Fruit fly (Drosophila melanogaster) whole organism, embryonic: ENCODE results near the gene CG17549.
A peak's percentile ranks its signal among the peaks of the same experiment; 100 is the strongest.

Source experiments
- Bgb ChIP-seq: fragments of 200-800 bp; sonication (Bioruptor generic); IDR thresholded peaks from 2 replicates; pipeline ENCODE4 v1.3.6; 2022; ENCODE audit warnings: missing biosample characterization, missing genetic modification characterization; ENCODE audit not compliant: partially characterized antibody
- CG1024 ChIP-seq: fragments of 200-800 bp; sonication (Bioruptor generic); IDR thresholded peaks from 2 replicates; pipeline ENCODE4 v1.3.6; 2022; ENCODE audit warnings: missing biosample characterization, missing genetic modification characterization
- CG10366 ChIP-seq: fragments of 200-800 bp; sonication (Bioruptor generic); IDR thresholded peaks from 2 replicates; pipeline ENCODE4 v1.3.6; 2022; ENCODE audit warnings: missing biosample characterization, missing genetic modification characterization
- CG11085 ChIP-seq: fragments of 200-800 bp; sonication (Bioruptor generic); IDR thresholded peaks from 2 replicates; pipeline ENCODE4 v1.3.6; 2022; ENCODE audit warnings: missing biosample characterization, missing genetic modification characterization
- CG11398 ChIP-seq: fragments of 200-800 bp; sonication (Bioruptor generic); optimal IDR thresholded peaks from 2 replicates; lab custom pipeline; 2016; ENCODE audit warnings: missing biosample characterization, missing genetic modification characterization
- CG11456 ChIP-seq: fragments of 200-800 bp; sonication (Bioruptor generic); IDR thresholded peaks from 3 replicates; pipeline ENCODE4 v1.3.6; 2022; ENCODE audit warnings: missing biosample characterization, missing genetic modification characterization
- CG11560 ChIP-seq: fragments of 200-800 bp; sonication (Bioruptor generic); IDR thresholded peaks from 3 replicates; pipeline ENCODE4 v1.3.6; 2022; ENCODE audit warnings: missing biosample characterization, missing genetic modification characterization
- CG11723 ChIP-seq: fragments of 200-800 bp; sonication (Bioruptor generic); optimal IDR thresholded peaks from 2 replicates; lab custom pipeline; 2017; ENCODE audit warnings: missing biosample characterization, mild to moderate bottlenecking, missing genetic modification characterization
- CG12104 ChIP-seq: fragments of 200-800 bp; sonication (Bioruptor generic); optimal IDR thresholded peaks from 3 replicates; lab custom pipeline; 2016; ENCODE audit warnings: missing biosample characterization, missing genetic modification characterization
- CG13287 ChIP-seq: fragments of 200-800 bp; sonication (Bioruptor generic); IDR thresholded peaks from 2 replicates; pipeline ENCODE4 v1.3.6; 2022; ENCODE audit warnings: missing biosample characterization, missing genetic modification characterization; ENCODE audit not compliant: partially characterized antibody
- CG13775 ChIP-seq: fragments of 200-800 bp; sonication (Bioruptor generic); optimal IDR thresholded peaks from 3 replicates; lab custom pipeline; 2017; ENCODE audit warnings: missing biosample characterization, mild to moderate bottlenecking, missing genetic modification characterization
- CG14441 ChIP-seq: fragments of 200-800 bp; sonication (Bioruptor generic); IDR thresholded peaks from 2 replicates; pipeline ENCODE4 v1.3.6; 2022; ENCODE audit warnings: missing biosample characterization, missing genetic modification characterization
- CG14667 ChIP-seq: fragments of 200-800 bp; sonication (Bioruptor generic); IDR thresholded peaks from 2 replicates; pipeline ENCODE4 v1.3.6; 2022; ENCODE audit warnings: missing biosample characterization, missing genetic modification characterization
- CG15073 ChIP-seq: fragments of 200-800 bp; sonication (Bioruptor generic); optimal IDR thresholded peaks from 2 replicates; lab custom pipeline; 2016; ENCODE audit warnings: missing biosample characterization, missing genetic modification characterization
- CG15479 ChIP-seq: fragments of 200-800 bp; sonication (Bioruptor generic); optimal IDR thresholded peaks from 3 replicates; lab custom pipeline; 2019; ENCODE audit warnings: missing biosample characterization, mild to moderate bottlenecking, missing genetic modification characterization, moderate library complexity
- CG1602 ChIP-seq: fragments of 200-800 bp; sonication (Bioruptor generic); optimal IDR thresholded peaks from 3 replicates; lab custom pipeline; 2016; ENCODE audit warnings: missing biosample characterization, missing genetic modification characterization
- CG2712 ChIP-seq: fragments of 200-800 bp; optimal IDR thresholded peaks from 3 replicates; lab custom pipeline; 2019; ENCODE audit warnings: missing biosample characterization, mild to moderate bottlenecking, missing genetic modification characterization, moderate library complexity
- CG2875 ChIP-seq: fragments of 200-800 bp; sonication (Bioruptor generic); optimal IDR thresholded peaks from 2 replicates; lab custom pipeline; 2017; ENCODE audit warnings: missing biosample characterization, mild to moderate bottlenecking, missing genetic modification characterization, missing genetic modification reagents
- CG30403 ChIP-seq: fragments of 200-800 bp; sonication (Bioruptor generic); optimal IDR thresholded peaks from 3 replicates; lab custom pipeline; 2016; ENCODE audit warnings: missing biosample characterization, missing genetic modification characterization
- CG31224 ChIP-seq: fragments of 200-800 bp; sonication (Bioruptor generic); IDR thresholded peaks from 2 replicates; pipeline ENCODE4 v1.3.6; 2022; ENCODE audit warnings: missing biosample characterization, missing genetic modification characterization
- CG33557 ChIP-seq: fragments of 200-800 bp; sonication (Bioruptor generic); optimal IDR thresholded peaks from 2 replicates; lab custom pipeline; 2019; ENCODE audit warnings: missing biosample characterization, mild to moderate bottlenecking, missing genetic modification characterization, moderate library complexity
- CG3726 ChIP-seq: fragments of 200-800 bp; sonication (Bioruptor generic); IDR thresholded peaks from 3 replicates; pipeline ENCODE4, ENCODE4 v1.3.6; 2022; ENCODE audit warnings: missing biosample characterization, missing genetic modification characterization
- CG4707 ChIP-seq: fragments of 200-800 bp; sonication (Bioruptor generic); optimal IDR thresholded peaks from 2 replicates; lab custom pipeline; 2018; ENCODE audit warnings: missing biosample characterization, mild to moderate bottlenecking, missing genetic modification characterization, moderate library complexity
- CG6689 ChIP-seq: fragments of 200-800 bp; sonication (Bioruptor generic); IDR thresholded peaks from 2 replicates; pipeline ENCODE4 v1.3.6; 2022; ENCODE audit warnings: missing biosample characterization, missing genetic modification characterization
- CG8478 ChIP-seq: fragments of >200 bp; optimal IDR thresholded peaks from 2 replicates; lab custom pipeline; 2018
- CG9215 ChIP-seq: fragments of 200-800 bp; sonication (Bioruptor generic); IDR thresholded peaks from 2 replicates; pipeline ENCODE4 v1.3.6; 2022; ENCODE audit warnings: missing biosample characterization, missing genetic modification characterization
- CTCF ChIP-seq: fragments of 200-800 bp; sonication (Bioruptor generic); optimal IDR thresholded peaks from 2 replicates; lab custom pipeline; 2017; ENCODE audit warnings: missing biosample characterization, mild to moderate bottlenecking, missing genetic modification characterization, moderate library complexity
- CkIIα-i1 ChIP-seq: fragments of 200-800 bp; sonication (Bioruptor generic); IDR thresholded peaks from 2 replicates; pipeline ENCODE4 v1.3.6; 2022; ENCODE audit warnings: missing biosample characterization, missing genetic modification characterization
- Dip2 ChIP-seq: fragments of 200-800 bp; sonication (Bioruptor generic); IDR thresholded peaks from 2 replicates; pipeline ENCODE4 v1.3.6; 2022; ENCODE audit warnings: missing biosample characterization, missing genetic modification characterization
- Hsf ChIP-seq: fragments of 200-800 bp; sonication (Bioruptor generic); optimal IDR thresholded peaks from 3 replicates; lab custom pipeline; 2016; ENCODE audit warnings: missing biosample characterization, missing genetic modification characterization
- Rx ChIP-seq: fragments of 200-800 bp; sonication (Bioruptor generic); IDR thresholded peaks from 2 replicates; pipeline ENCODE4 v1.3.6; 2022; ENCODE audit warnings: missing biosample characterization, missing genetic modification characterization
- al ChIP-seq: fragments of 200-800 bp; sonication (Bioruptor generic); IDR thresholded peaks from 2 replicates; pipeline ENCODE4 v1.3.6; 2022; ENCODE audit warnings: missing biosample characterization, missing genetic modification characterization
- br ChIP-seq: fragments of >200 bp; optimal IDR thresholded peaks from 2 replicates; lab custom pipeline; 2017
- caup ChIP-seq: fragments of 200-800 bp; sonication (Bioruptor generic); optimal IDR thresholded peaks from 3 replicates; lab custom pipeline; 2017; ENCODE audit warnings: missing biosample characterization, mild to moderate bottlenecking, missing genetic modification characterization, moderate library complexity; ENCODE audit not compliant: severe bottlenecking
- chm ChIP-seq: fragments of 200-800 bp; sonication (Bioruptor generic); IDR thresholded peaks from 2 replicates; pipeline ENCODE4 v1.3.6; 2022; ENCODE audit warnings: missing biosample characterization, missing genetic modification characterization
- ci ChIP-seq: fragments of 200-800 bp; sonication (Bioruptor generic); IDR thresholded peaks from 3 replicates; pipeline ENCODE4 v1.3.6; 2022; ENCODE audit warnings: missing biosample characterization, missing genetic modification characterization
- crc ChIP-seq: fragments of 200-800 bp; sonication (Bioruptor generic); optimal IDR thresholded peaks from 2 replicates; lab custom pipeline; 2016; ENCODE audit warnings: missing biosample characterization, missing genetic modification characterization
- croc ChIP-seq: fragments of 200-800 bp; sonication (Bioruptor generic); conservative IDR thresholded peaks from 3 replicates; pipeline ENCODE4 v1.3.6; 2022; ENCODE audit warnings: missing biosample characterization, missing genetic modification characterization
- cwo ChIP-seq: fragments of 200-800 bp; sonication (Bioruptor generic); optimal IDR thresholded peaks from 3 replicates; lab custom pipeline; 2017; ENCODE audit warnings: missing biosample characterization, missing genetic modification characterization, mild to moderate bottlenecking, moderate library complexity, missing genetic modification reagents
- dmrt11E ChIP-seq: fragments of 200-800 bp; sonication (Bioruptor generic); optimal IDR thresholded peaks from 3 replicates; lab custom pipeline; 2018; ENCODE audit warnings: missing biosample characterization, mild to moderate bottlenecking, missing genetic modification characterization, moderate library complexity
- gem ChIP-seq: fragments of 200-800 bp; sonication (Bioruptor generic); optimal IDR thresholded peaks from 2 replicates; lab custom pipeline; 2019; ENCODE audit warnings: missing biosample characterization, mild to moderate bottlenecking, missing genetic modification characterization, moderate library complexity
- grau ChIP-seq: fragments of 200-800 bp; optimal IDR thresholded peaks from 3 replicates; lab custom pipeline; 2019; ENCODE audit warnings: missing biosample characterization, mild to moderate bottlenecking, missing genetic modification characterization, moderate library complexity
- her ChIP-seq: fragments of 200-800 bp; sonication (Bioruptor generic); optimal IDR thresholded peaks from 2 replicates; lab custom pipeline; 2016; ENCODE audit warnings: missing biosample characterization, missing genetic modification characterization
- inv ChIP-seq: fragments of 200-800 bp; sonication (Bioruptor generic); IDR thresholded peaks from 2 replicates; pipeline ENCODE4 v1.3.6; 2022; ENCODE audit warnings: missing biosample characterization, missing genetic modification characterization; ENCODE audit not compliant: partially characterized antibody
- jumu ChIP-seq: fragments of 200-800 bp; sonication (Bioruptor generic); optimal IDR thresholded peaks from 3 replicates; lab custom pipeline; 2016; ENCODE audit warnings: missing biosample characterization, missing genetic modification characterization
- nerfin-1 ChIP-seq: fragments of 200-800 bp; sonication (Bioruptor generic); optimal IDR thresholded peaks from 3 replicates; lab custom pipeline; 2019; ENCODE audit warnings: missing biosample characterization, mild to moderate bottlenecking, missing genetic modification characterization, moderate library complexity
- onecut ChIP-seq: fragments of 200-800 bp; sonication (Bioruptor generic); IDR thresholded peaks from 2 replicates; pipeline ENCODE4 v1.3.6; 2022; ENCODE audit warnings: missing biosample characterization, missing genetic modification characterization
- pb ChIP-seq: fragments of 200-800 bp; sonication (Bioruptor generic); optimal IDR thresholded peaks from 3 replicates; lab custom pipeline; 2016; ENCODE audit warnings: missing biosample characterization, missing genetic modification characterization
- phol ChIP-seq: fragments of 200-800 bp; sonication (Bioruptor generic); optimal IDR thresholded peaks from 3 replicates; lab custom pipeline; 2018; ENCODE audit warnings: missing biosample characterization, mild to moderate bottlenecking, missing genetic modification characterization, moderate library complexity
- sens-2 ChIP-seq: fragments of 200-800 bp; sonication (Bioruptor generic); IDR thresholded peaks from 2 replicates; pipeline ENCODE4 v1.3.6; 2022; ENCODE audit warnings: missing biosample characterization, missing genetic modification characterization
- sqz ChIP-seq: fragments of 200-800 bp; sonication (Bioruptor generic); optimal IDR thresholded peaks from 3 replicates; lab custom pipeline; 2018; ENCODE audit warnings: missing biosample characterization, mild to moderate bottlenecking, missing genetic modification characterization
- tio ChIP-seq: fragments of 200-800 bp; sonication (Bioruptor generic); optimal IDR thresholded peaks from 2 replicates; lab custom pipeline; 2017; ENCODE audit warnings: missing biosample characterization, missing genetic modification characterization, inconsistent platforms
- vfl ChIP-seq: fragments of 200-800 bp; sonication (Bioruptor generic); optimal IDR thresholded peaks from 2 replicates; lab custom pipeline; 2016; ENCODE audit warnings: missing biosample characterization, missing genetic modification characterization
- vnd ChIP-seq: fragments of 200-800 bp; sonication (Bioruptor generic); IDR thresholded peaks from 3 replicates; pipeline ENCODE4 v1.3.6; 2022; ENCODE audit warnings: missing biosample characterization, missing genetic modification characterization; ENCODE audit not compliant: partially characterized antibody

The CG17549 gene

dm6 chr2L:19433292-19433691 lies 43.4 kb upstream of the CG17549 start (continued):
- TF ChIP-seq grau (tag; lab: Kevin White, UChicago) (peak; percentile 63), CG6689 (GFP tag; lab: Robert Waterston, UW) (no peak), dmrt11E (tag; lab: Kevin White, UChicago) (peak; percentile 16), sens-2 (no peak), pb (no peak), CG15479 (no peak), CG1602 (GFP tag; lab: Kevin White, UChicago) (no peak), CG8478 (lab: Kevin White, UChicago) (no peak), CG14441 (GFP tag; lab: Robert Waterston, UW) (no peak), cwo (peak; percentile 17), CG13775 (GFP tag; lab: Kevin White, UChicago) (no peak), CG15073 (GFP tag; lab: Kevin White, UChicago) (no peak), CG4707 (peak; percentile 46), br (lab: Kevin White, UChicago) (no peak), CG2712 (tag; lab: Kevin White, UChicago) (peak; percentile 39), vnd (GFP tag; lab: Robert Waterston, UW) (no peak), Hsf (GFP tag; lab: Kevin White, UChicago) (no peak), CG13287 (GFP tag; lab: Robert Waterston, UW) (no peak), vfl (GFP tag; lab: Kevin White, UChicago) (no peak), CG9215 (no peak), ci (GFP tag; lab: Robert Waterston, UW) (no peak), CG2875 (GFP tag; lab: Kevin White, UChicago) (no peak), CG11723 (GFP tag; lab: Kevin White, UChicago) (no peak), croc (GFP tag; lab: Robert Waterston, UW) (no peak), CG14667 (GFP tag; lab: Robert Waterston, UW) (no peak), sqz (GFP tag; lab: Kevin White, UChicago) (no peak), onecut (GFP tag; lab: Robert Waterston, UW) (no peak), tio (GFP tag; lab: Kevin White, UChicago) (no peak), CG11560 (no peak), CG10366 (no peak), CTCF (no peak), gem (tag; lab: Kevin White, UChicago) (peak; percentile 53), nerfin-1 (tag; lab: Kevin White, UChicago) (peak; percentile 25), chm (GFP tag; lab: Robert Waterston, UW) (no peak), CG11398 (GFP tag; lab: Kevin White, UChicago) (no peak), Dip2 (GFP tag; lab: Robert Waterston, UW) (no peak), caup (GFP tag; lab: Kevin White, UChicago) (peak; percentile 11), CG33557 (GFP tag; lab: Kevin White, UChicago) (no peak), CG31224 (no peak), al (GFP tag; lab: Robert Waterston, UW) (no peak), CG11456 (GFP tag; lab: Robert Waterston, UW) (no peak), phol (tag; lab: Kevin White, UChicago) (no peak), CG3726 (no peak), Rx (GFP tag; lab: Robert Waterston, UW) (no peak), CG12104 (no peak), her (no peak), CkIIα-i1 (GFP tag; lab: Robert Waterston, UW) (no peak), jumu (GFP tag; lab: Kevin White, UChicago) (no peak), crc (no peak), inv (no peak), CG11085 (no peak), Bgb (GFP tag; lab: Robert Waterston, UW) (no peak), CG1024 (no peak), CG30403 (GFP tag; lab: Kevin White, UChicago) (peak; percentile 4)
